Fruit fly (Drosophila melanogaster) whole organism, prepupa: ENCODE results near the gene Poc1.

ENCODE experiments used
- CG10631 ChIP-seq: fragments of 200-800 bp; sonication (Bioruptor generic); optimal IDR thresholded peaks from 2 replicates; lab custom pipeline; 2016; ENCODE audit warnings: missing biosample characterization, missing genetic modification characterization
- CG11294 ChIP-seq: fragments of 200-800 bp; sonication (Bioruptor generic); IDR thresholded peaks from 2 replicates; pipeline ENCODE4 v1.3.6; 2022; ENCODE audit warnings: missing biosample characterization, missing genetic modification characterization
- CG11762 ChIP-seq: fragments of 200-800 bp; sonication (Bioruptor generic); optimal IDR thresholded peaks from 3 replicates; lab custom pipeline; 2016; ENCODE audit warnings: missing biosample characterization, missing genetic modification characterization; ENCODE audit not compliant: insufficient read depth
- CG1621 ChIP-seq: fragments of 200-800 bp; sonication (Bioruptor generic); optimal IDR thresholded peaks from 3 replicates; lab custom pipeline; 2018; ENCODE audit warnings: missing biosample characterization, mild to moderate bottlenecking, missing genetic modification characterization
- CG16779 ChIP-seq: fragments of 200-800 bp; sonication (Bioruptor generic); optimal IDR thresholded peaks from 3 replicates; lab custom pipeline; 2017; ENCODE audit warnings: missing biosample characterization, mild to moderate bottlenecking, missing genetic modification characterization
- CG3032 ChIP-seq: fragments of 200-800 bp; optimal IDR thresholded peaks from 2 replicates; lab custom pipeline; 2019; ENCODE audit warnings: missing biosample characterization, mild to moderate bottlenecking, missing genetic modification characterization, moderate library complexity
- CG31627 ChIP-seq: fragments of 200-800 bp; sonication (Bioruptor generic); optimal IDR thresholded peaks from 3 replicates; lab custom pipeline; 2016; ENCODE audit warnings: missing biosample characterization, missing genetic modification characterization
- CG32006 ChIP-seq: fragments of 200-800 bp; sonication (Bioruptor generic); optimal IDR thresholded peaks from 3 replicates; lab custom pipeline; 2017; ENCODE audit warnings: missing biosample characterization, mild to moderate bottlenecking, missing genetic modification characterization
- CG3919 ChIP-seq: fragments of 200-800 bp; sonication (Bioruptor generic); optimal IDR thresholded peaks from 3 replicates; lab custom pipeline; 2016; ENCODE audit warnings: missing biosample characterization, missing genetic modification characterization
- CG4318 ChIP-seq: fragments of 200-800 bp; sonication (Bioruptor generic); optimal IDR thresholded peaks from 3 replicates; lab custom pipeline; 2017; ENCODE audit warnings: missing biosample characterization, mild to moderate bottlenecking, missing genetic modification characterization
- CG6163 ChIP-seq: fragments of 200-800 bp; sonication (Bioruptor generic); IDR thresholded peaks from 3 replicates; pipeline ENCODE4 v1.3.6; 2022; ENCODE audit warnings: missing biosample characterization, missing genetic modification characterization
- CG6276 ChIP-seq: fragments of 200-800 bp; sonication (Bioruptor generic); optimal IDR thresholded peaks from 2 replicates; lab custom pipeline; 2017; ENCODE audit warnings: missing biosample characterization, mild to moderate bottlenecking, missing genetic modification characterization
- CG6792 ChIP-seq: fragments of 200-800 bp; sonication (Bioruptor generic); optimal IDR thresholded peaks from 3 replicates; lab custom pipeline; 2016; ENCODE audit warnings: missing biosample characterization, missing genetic modification characterization
- CG6808 ChIP-seq: fragments of 200-800 bp; sonication (Bioruptor generic); optimal IDR thresholded peaks from 3 replicates; lab custom pipeline; 2017; ENCODE audit warnings: missing biosample characterization, missing genetic modification characterization, mild to moderate bottlenecking, moderate library complexity, missing genetic modification reagents
- CG6854 ChIP-seq: fragments of 200-800 bp; sonication (Bioruptor generic); optimal IDR thresholded peaks from 2 replicates; lab custom pipeline; 2017; ENCODE audit warnings: missing biosample characterization, mild to moderate bottlenecking, missing genetic modification characterization
- CG7368 ChIP-seq: fragments of 200-800 bp; sonication (Bioruptor generic); optimal IDR thresholded peaks from 3 replicates; lab custom pipeline; 2016; ENCODE audit warnings: missing biosample characterization, missing genetic modification characterization
- CG8119 ChIP-seq: fragments of 200-800 bp; sonication (Bioruptor generic); IDR thresholded peaks from 3 replicates; pipeline ENCODE4 v1.3.6; 2022; ENCODE audit warnings: missing biosample characterization, missing genetic modification characterization
- CG8632 ChIP-seq: fragments of 200-800 bp; sonication (Bioruptor generic); optimal IDR thresholded peaks from 3 replicates; lab custom pipeline; 2016; ENCODE audit warnings: missing biosample characterization, missing genetic modification characterization
- Eip75B ChIP-seq: fragments of 200-800 bp; sonication (Bioruptor generic); optimal IDR thresholded peaks from 3 replicates; lab custom pipeline; 2016; ENCODE audit warnings: missing biosample characterization, missing genetic modification characterization
- Eip93F ChIP-seq: fragments of 200-800 bp; sonication (Bioruptor generic); optimal IDR thresholded peaks from 2 replicates; lab custom pipeline; 2016; ENCODE audit warnings: missing biosample characterization, mild to moderate bottlenecking, missing genetic modification characterization
- Ets96B ChIP-seq: fragments of 200-800 bp; optimal IDR thresholded peaks from 2 replicates; lab custom pipeline; 2019; ENCODE audit warnings: missing biosample characterization, mild to moderate bottlenecking, missing genetic modification characterization, moderate library complexity
- Gug ChIP-seq: fragments of 200-800 bp; sonication (Bioruptor generic); IDR thresholded peaks from 2 replicates; pipeline ENCODE4 v1.3.6; 2022; ENCODE audit warnings: missing biosample characterization, missing genetic modification characterization
- Hr38 ChIP-seq: sonication (Bioruptor generic); optimal IDR thresholded peaks from 2 replicates; lab custom pipeline; 2016; ENCODE audit warnings: missing biosample characterization, missing genetic modification characterization
- Hr39 ChIP-seq: fragments of 200-800 bp; sonication (Bioruptor generic); optimal IDR thresholded peaks from 2 replicates; lab custom pipeline; 2016; ENCODE audit warnings: missing biosample characterization, missing genetic modification characterization
- Lpt ChIP-seq: fragments of 200-800 bp; sonication (Bioruptor generic); optimal IDR thresholded peaks from 3 replicates; lab custom pipeline; 2016; ENCODE audit warnings: missing biosample characterization, missing genetic modification characterization
- Met ChIP-seq: fragments of 200-800 bp; sonication (Bioruptor generic); optimal IDR thresholded peaks from 3 replicates; lab custom pipeline; 2016; ENCODE audit warnings: missing biosample characterization, missing genetic modification characterization
- OdsH ChIP-seq: fragments of 200-800 bp; sonication (Bioruptor generic); optimal IDR thresholded peaks from 3 replicates; lab custom pipeline; 2016; ENCODE audit warnings: missing biosample characterization, missing genetic modification characterization
- Sox102F ChIP-seq: fragments of 200-800 bp; sonication (Bioruptor generic); optimal IDR thresholded peaks from 2 replicates; lab custom pipeline; 2016; ENCODE audit warnings: missing biosample characterization, mild to moderate bottlenecking, missing genetic modification characterization
- Sox15 ChIP-seq: fragments of 200-800 bp; sonication (Bioruptor generic); optimal IDR thresholded peaks from 3 replicates; lab custom pipeline; 2016; ENCODE audit warnings: missing biosample characterization, missing genetic modification characterization
- achi ChIP-seq: fragments of 200-800 bp; sonication (Bioruptor generic); optimal IDR thresholded peaks from 3 replicates; lab custom pipeline; 2016; ENCODE audit warnings: missing biosample characterization, missing genetic modification characterization
- cyc ChIP-seq: fragments of 200-800 bp; sonication (Bioruptor generic); optimal IDR thresholded peaks from 3 replicates; lab custom pipeline; 2016; ENCODE audit warnings: missing biosample characterization, missing genetic modification characterization
- dac ChIP-seq: fragments of 200-800 bp; sonication (Bioruptor generic); optimal IDR thresholded peaks from 2 replicates; lab custom pipeline; 2017; ENCODE audit warnings: missing biosample characterization, mild to moderate bottlenecking, missing genetic modification characterization
- eg ChIP-seq: fragments of 200-800 bp; sonication (Bioruptor generic); IDR thresholded peaks from 3 replicates; pipeline ENCODE4 v1.3.6; 2022; ENCODE audit warnings: missing biosample characterization, missing genetic modification characterization
- esn ChIP-seq: fragments of 200-800 bp; sonication (Bioruptor generic); optimal IDR thresholded peaks from 2 replicates; lab custom pipeline; 2016; ENCODE audit warnings: missing biosample characterization, mild to moderate bottlenecking, missing genetic modification characterization, moderate library complexity
- fd59A ChIP-seq: fragments of 200-800 bp; sonication (Bioruptor generic); optimal IDR thresholded peaks from 2 replicates; lab custom pipeline; 2017; ENCODE audit warnings: missing biosample characterization, mild to moderate bottlenecking, missing genetic modification characterization, missing genetic modification reagents
- fd85E ChIP-seq: fragments of 200-800 bp; sonication (Bioruptor generic); optimal IDR thresholded peaks from 3 replicates; lab custom pipeline; 2016; ENCODE audit warnings: missing biosample characterization, missing genetic modification characterization
- fkh ChIP-seq: fragments of 200-800 bp; sonication (Bioruptor generic); optimal IDR thresholded peaks from 3 replicates; lab custom pipeline; 2017; ENCODE audit warnings: missing biosample characterization, mild to moderate bottlenecking, missing genetic modification characterization, moderate library complexity
- net ChIP-seq: fragments of 200-800 bp; sonication (Bioruptor generic); optimal IDR thresholded peaks from 3 replicates; lab custom pipeline; 2016; ENCODE audit warnings: missing biosample characterization, missing genetic modification characterization
- pdm3 ChIP-seq: fragments of 200-800 bp; sonication (Bioruptor generic); optimal IDR thresholded peaks from 3 replicates; lab custom pipeline; 2016; ENCODE audit warnings: missing biosample characterization, missing genetic modification characterization
- salr ChIP-seq, 2 experiments: fragments of 200-800 bp; sonication (Bioruptor generic); optimal IDR thresholded peaks; 3 replicates each; lab custom pipeline; 2016 to 2018; ENCODE audit warnings: missing biosample characterization in 2 of 2, missing genetic modification characterization in 2 of 2, mild to moderate bottlenecking in 1 of 2
- ss ChIP-seq, 2 experiments: fragments of 200-800 bp; sonication (Bioruptor generic); optimal IDR thresholded peaks; 2 replicates in 1 of 2; 3 replicates in 1 of 2; lab custom pipeline; 2017 to 2018; ENCODE audit warnings: mild to moderate bottlenecking in 2 of 2, missing biosample characterization in 2 of 2, missing genetic modification characterization in 2 of 2, moderate library complexity in 1 of 2
- svp ChIP-seq: fragments of 200-800 bp; sonication (Bioruptor generic); peaks from one replicate; lab custom pipeline; 2016; ENCODE audit warnings: missing biosample characterization, missing genetic modification characterization
- topi ChIP-seq: fragments of 200-800 bp; sonication (Bioruptor generic); optimal IDR thresholded peaks from 3 replicates; lab custom pipeline; 2016; ENCODE audit warnings: missing biosample characterization, missing genetic modification characterization

Poc1 gene

dm6 chr3L:13389834-13390233 lies at the start of gene Poc1:
Poc1 (minus strand) TSS chr3L:13390006.
- no peak for TF ChIP-seq CG8119
- peak; percentile 22 for TF ChIP-seq svp (GFP tag; lab: Kevin White, UChicago)

dm6 chr3L:13437654-13438053 lies 47.8 kb upstream of the Poc1 start, which contains the start of gene CG10725:
CG10725 (plus strand) TSS chr3L:13437954.
- TF ChIP-seq svp (GFP tag; lab: Kevin White, UChicago) (no peak), CG3032 (tag; lab: Kevin White, UChicago) (no peak), Hr38 (GFP tag; lab: Kevin White, UChicago) (no peak), dac (GFP tag; lab: Kevin White, UChicago) (no peak), CG8632 (GFP tag; lab: Kevin White, UChicago) (no peak), Lpt (no peak), ss (GFP tag; optimal IDR thresholded peaks at IDR 0.05; lab: Kevin White, UChicago) (no peak), Gug (GFP tag; lab: Robert Waterston, UW) (no peak), cyc (GFP tag; lab: Kevin White, UChicago) (no peak), Hr39 (no peak)

dm6 chr3L:13437036-13437435 lies 47.2 kb upstream of the Poc1 start, which contains the start of gene CG10154:
CG10154 (minus strand) TSS chr3L:13437136.
- no peak for TF ChIP-seq CG16779 (tag; lab: Kevin White, UChicago)
- no peak for TF ChIP-seq esn (GFP tag; lab: Kevin White, UChicago)
- no peak for TF ChIP-seq CG4318 (GFP tag; lab: Kevin White, UChicago)
- TF ChIP-seq CG6792, result no peak
- no peak for TF ChIP-seq CG6163 (GFP tag; lab: Robert Waterston, UW)
- no peak for TF ChIP-seq eg (GFP tag; lab: Robert Waterston, UW)
- TF ChIP-seq CG8119, result no peak
- TF ChIP-seq Sox102F (GFP tag; lab: Kevin White, UChicago), result no peak
- no peak for TF ChIP-seq CG3919 (GFP tag; lab: Kevin White, UChicago)
- no peak for TF ChIP-seq Gug (GFP tag; lab: Robert Waterston, UW)
- no peak for TF ChIP-seq fd59A (GFP tag; lab: Kevin White, UChicago)
- TF ChIP-seq Sox15 (GFP tag; lab: Kevin White, UChicago), result no peak
- TF ChIP-seq CG32006 (GFP tag; lab: Kevin White, UChicago), result no peak
- TF ChIP-seq CG7368 (GFP tag; lab: Kevin White, UChicago), result no peak
- no peak for TF ChIP-seq CG1621
- no peak for TF ChIP-seq Hr39

- peak; percentile 76 for TF ChIP-seq CG6276
- peak; percentile 53 for TF ChIP-seq Ets96B
- no peak for TF ChIP-seq OdsH
- TF ChIP-seq esn (GFP tag; lab: Kevin White, UChicago), result no peak
- no peak for TF ChIP-seq Hr38 (GFP tag; lab: Kevin White, UChicago)
- peak; percentile 47 for TF ChIP-seq Lpt
- peak; percentile 12 for TF ChIP-seq CG6854 (GFP tag; lab: Kevin White, UChicago)
- TF ChIP-seq CG3919 (GFP tag; lab: Kevin White, UChicago), result peak; percentile 40
- TF ChIP-seq topi (GFP tag; lab: Kevin White, UChicago), result peak; percentile 0
- no peak for TF ChIP-seq CG10631
- peak; percentile 28 for TF ChIP-seq dac (GFP tag; lab: Kevin White, UChicago)
- no peak for TF ChIP-seq Eip75B (GFP tag; lab: Kevin White, UChicago)
- TF ChIP-seq fkh, result no peak
- TF ChIP-seq achi, result no peak
- TF ChIP-seq CG32006 (GFP tag; lab: Kevin White, UChicago), result peak; percentile 61
- TF ChIP-seq fd85E (GFP tag; lab: Kevin White, UChicago), result no peak
- TF ChIP-seq CG6808 (GFP tag; lab: Kevin White, UChicago), result peak; percentile 62
- TF ChIP-seq salr (GFP tag; optimal IDR thresholded peaks at IDR 0.05; lab: Kevin White, UChicago), result no peak
- TF ChIP-seq CG3032 (tag; lab: Kevin White, UChicago), result peak; percentile 28
- TF ChIP-seq CG11762, result no peak
- TF ChIP-seq eg (GFP tag; lab: Robert Waterston, UW), result peak; percentile 87
- peak; percentile 29 for TF ChIP-seq net (GFP tag; lab: Kevin White, UChicago)
- TF ChIP-seq CG11294 (GFP tag; lab: Robert Waterston, UW), result no peak; the same call in 1 of the 2 replicates
- TF ChIP-seq pdm3, result no peak
- no peak for TF ChIP-seq CG6792
- no peak for TF ChIP-seq Eip93F (GFP tag; lab: Kevin White, UChicago)
- peak; percentile 45 to 68 for TF ChIP-seq ss (GFP tag; optimal IDR thresholded peaks at IDR 0.05; lab: Kevin White, UChicago)
- TF ChIP-seq Sox102F (GFP tag; lab: Kevin White, UChicago), result peak; percentile 2
- no peak for TF ChIP-seq Sox15 (GFP tag; lab: Kevin White, UChicago)
- peak; percentile 65 for TF ChIP-seq CG16779 (tag; lab: Kevin White, UChicago)
- no peak for TF ChIP-seq CG4318 (GFP tag; lab: Kevin White, UChicago)
- no peak for TF ChIP-seq svp (GFP tag; lab: Kevin White, UChicago)
- no peak for TF ChIP-seq CG31627 (GFP tag; lab: Kevin White, UChicago)
- no peak for TF ChIP-seq Met (GFP tag; lab: Kevin White, UChicago)
Measured at dm6 chr3L:13435170-13435727, 45.4 kb upstream of the Poc1 start, which contains the start of gene CG10713. CG10713 (minus strand) TSS chr3L:13435229.
